Fruit fly (Drosophila melanogaster) whole organism, embryonic: ENCODE measurements around the gene Trf4-1.

Source experiments
- Adf1 ChIP-seq: fragments of 200-800 bp; sonication (Bioruptor generic); IDR thresholded peaks from 2 replicates; pipeline ENCODE4 v1.3.6; 2022; ENCODE audit warnings: missing biosample characterization, missing genetic modification characterization
- Antp ChIP-seq: fragments of 200-800 bp; sonication (Bioruptor generic); optimal IDR thresholded peaks from 3 replicates; lab custom pipeline; 2016; ENCODE audit warnings: missing biosample characterization, missing genetic modification characterization
- Bdp1 ChIP-seq: fragments of 200-800 bp; sonication (Bioruptor generic); optimal IDR thresholded peaks from 3 replicates; lab custom pipeline; 2016; ENCODE audit warnings: missing biosample characterization, missing genetic modification characterization
- Bgb ChIP-seq: fragments of 200-800 bp; sonication (Bioruptor generic); IDR thresholded peaks from 2 replicates; pipeline ENCODE4 v1.3.6; 2022; ENCODE audit warnings: missing biosample characterization, missing genetic modification characterization; ENCODE audit not compliant: partially characterized antibody
- CG10267 ChIP-seq: fragments of 200-800 bp; sonication (Bioruptor generic); optimal IDR thresholded peaks from 2 replicates; lab custom pipeline; 2018; ENCODE audit warnings: missing biosample characterization, mild to moderate bottlenecking, missing genetic modification characterization, moderate library complexity
- CG12659 ChIP-seq: fragments of 200-800 bp; sonication (Bioruptor generic); optimal IDR thresholded peaks from 3 replicates; lab custom pipeline; 2017; ENCODE audit warnings: mild to moderate bottlenecking, missing biosample characterization, missing genetic modification reagents, missing genetic modification characterization
- CG1603 ChIP-seq: fragments of 200-800 bp; sonication (Bioruptor generic); optimal IDR thresholded peaks from 2 replicates; lab custom pipeline; 2019; ENCODE audit warnings: missing biosample characterization, mild to moderate bottlenecking, missing genetic modification characterization, moderate library complexity
- CG2889 ChIP-seq: fragments of 200-800 bp; sonication (Bioruptor generic); IDR thresholded peaks from 3 replicates; pipeline ENCODE4 v1.3.6; 2022; ENCODE audit warnings: missing biosample characterization, missing genetic modification characterization
- CG34224 ChIP-seq: fragments of 200-800 bp; sonication (Bioruptor generic); IDR thresholded peaks from 3 replicates; pipeline ENCODE4 v1.3.6; 2022; ENCODE audit warnings: missing biosample characterization, missing genetic modification characterization; ENCODE audit not compliant: partially characterized antibody
- CG42726 ChIP-seq: fragments of 200-800 bp; sonication (Bioruptor generic); IDR thresholded peaks from 2 replicates; pipeline ENCODE4 v1.3.6; 2022; ENCODE audit warnings: missing biosample characterization, missing genetic modification characterization; ENCODE audit not compliant: partially characterized antibody
- CG4617 ChIP-seq: fragments of 200-800 bp; sonication (Bioruptor generic); optimal IDR thresholded peaks from 3 replicates; lab custom pipeline; 2016; ENCODE audit warnings: missing biosample characterization, missing genetic modification characterization, borderline replicate concordance
- CG5245 ChIP-seq: fragments of 200-800 bp; sonication (Bioruptor generic); optimal IDR thresholded peaks from 3 replicates; lab custom pipeline; 2016; ENCODE audit warnings: missing biosample characterization, missing genetic modification characterization
- CG6791 ChIP-seq: fragments of 200-800 bp; sonication (Bioruptor generic); IDR thresholded peaks from 3 replicates; pipeline ENCODE4 v1.3.6; 2022; ENCODE audit warnings: missing biosample characterization, missing genetic modification characterization; ENCODE audit not compliant: partially characterized antibody
- CG7271 ChIP-seq: fragments of 200-800 bp; sonication (Bioruptor generic); optimal IDR thresholded peaks from 2 replicates; lab custom pipeline; 2018; ENCODE audit warnings: missing biosample characterization, mild to moderate bottlenecking, missing genetic modification characterization, moderate library complexity
- CG7963 ChIP-seq: fragments of 200-800 bp; sonication (Bioruptor generic); IDR thresholded peaks from 3 replicates; pipeline ENCODE4 v1.3.6; 2022; ENCODE audit warnings: missing biosample characterization, missing genetic modification characterization; ENCODE audit not compliant: partially characterized antibody
- CG9932 ChIP-seq: fragments of 200-800 bp; sonication (Bioruptor generic); IDR thresholded peaks from 2 replicates; pipeline ENCODE4 v1.3.6; 2022; ENCODE audit warnings: missing biosample characterization, missing genetic modification characterization
- CTCF ChIP-seq: fragments of 200-800 bp; sonication (Bioruptor generic); optimal IDR thresholded peaks from 2 replicates; lab custom pipeline; 2017; ENCODE audit warnings: missing biosample characterization, mild to moderate bottlenecking, missing genetic modification characterization, moderate library complexity
- Dll ChIP-seq: fragments of 200-800 bp; sonication (Bioruptor generic); IDR thresholded peaks from 4 replicates; pipeline ENCODE4 v1.3.6; 2022; ENCODE audit warnings: missing biosample characterization, missing genetic modification characterization; ENCODE audit not compliant: partially characterized antibody
- Doc3 ChIP-seq: fragments of 200-800 bp; sonication (Bioruptor generic); IDR thresholded peaks from 3 replicates; pipeline ENCODE4 v1.3.6; 2022; ENCODE audit warnings: missing biosample characterization, missing genetic modification characterization; ENCODE audit not compliant: partially characterized antibody
- Dp ChIP-seq: fragments of 200-800 bp; sonication (Bioruptor generic); optimal IDR thresholded peaks from 2 replicates; lab custom pipeline; 2018; ENCODE audit warnings: missing biosample characterization, mild to moderate bottlenecking, missing genetic modification characterization, moderate library complexity
- Ets65A ChIP-seq: fragments of 200-800 bp; sonication (Bioruptor generic); peaks from one replicate; lab custom pipeline; 2016; ENCODE audit warnings: missing biosample characterization, missing genetic modification characterization
- HLH54F ChIP-seq: fragments of 200-800 bp; sonication (Bioruptor generic); optimal IDR thresholded peaks from 3 replicates; lab custom pipeline; 2016; ENCODE audit warnings: missing biosample characterization, missing genetic modification characterization
- MESR4 ChIP-seq: fragments of 200-800 bp; sonication (Bioruptor generic); optimal IDR thresholded peaks from 2 replicates; lab custom pipeline; 2018; ENCODE audit warnings: missing biosample characterization, mild to moderate bottlenecking, missing genetic modification characterization, moderate library complexity
- Myb ChIP-seq: fragments of 200-800 bp; sonication (Bioruptor generic); optimal IDR thresholded peaks from 2 replicates; lab custom pipeline; 2016; ENCODE audit warnings: missing biosample characterization, missing genetic modification characterization
- Nf-YC ChIP-seq: fragments of 200-800 bp; optimal IDR thresholded peaks from 3 replicates; lab custom pipeline; 2019; ENCODE audit warnings: missing biosample characterization, mild to moderate bottlenecking, missing genetic modification characterization, moderate library complexity
- NfI ChIP-seq: fragments of 200-800 bp; sonication (Bioruptor generic); optimal IDR thresholded peaks from 3 replicates; lab custom pipeline; 2018; ENCODE audit warnings: missing biosample characterization, mild to moderate bottlenecking, missing genetic modification characterization, moderate library complexity
- YL-1 ChIP-seq: fragments of 200-800 bp; sonication (Bioruptor generic); optimal IDR thresholded peaks from 3 replicates; lab custom pipeline; 2017; ENCODE audit warnings: missing biosample characterization, mild to moderate bottlenecking, missing genetic modification characterization
- amos ChIP-seq: fragments of 200-800 bp; sonication (Bioruptor generic); IDR thresholded peaks from 2 replicates; pipeline ENCODE4 v1.3.6; 2022; ENCODE audit warnings: missing biosample characterization, missing genetic modification characterization; ENCODE audit not compliant: partially characterized antibody
- ato ChIP-seq: fragments of 200-800 bp; sonication (Bioruptor generic); IDR thresholded peaks from 2 replicates; pipeline ENCODE4 v1.3.6; 2022; ENCODE audit warnings: missing biosample characterization, missing genetic modification characterization; ENCODE audit not compliant: partially characterized antibody
- cg ChIP-seq: fragments of 200-800 bp; sonication (Bioruptor generic); optimal IDR thresholded peaks from 3 replicates; lab custom pipeline; 2019; ENCODE audit warnings: missing biosample characterization, mild to moderate bottlenecking, missing genetic modification characterization, moderate library complexity
- crp ChIP-seq, 2 experiments: fragments of 200-800 bp; sonication (Bioruptor generic); optimal IDR thresholded peaks; 2 replicates in 1 of 2; 3 replicates in 1 of 2; lab custom pipeline; 2017; ENCODE audit warnings: missing biosample characterization in 2 of 2, missing genetic modification characterization in 2 of 2, mild to moderate bottlenecking in 1 of 2, moderate library complexity in 1 of 2
- gcm ChIP-seq: fragments of 200-800 bp; sonication (Bioruptor generic); optimal IDR thresholded peaks from 2 replicates; lab custom pipeline; 2019; ENCODE audit warnings: missing biosample characterization, mild to moderate bottlenecking, missing genetic modification characterization, moderate library complexity
- gt ChIP-seq: fragments of 200-800 bp; sonication (Bioruptor generic); IDR thresholded peaks from 2 replicates; pipeline ENCODE4 v1.3.6; 2022; ENCODE audit warnings: missing biosample characterization, missing genetic modification characterization
- hb ChIP-seq: fragments of 200-800 bp; sonication (Bioruptor generic); IDR thresholded peaks from 3 replicates; pipeline ENCODE4 v1.3.6; 2022; ENCODE audit warnings: missing biosample characterization, missing genetic modification characterization; ENCODE audit not compliant: partially characterized antibody
- hbn ChIP-seq: fragments of 200-800 bp; sonication (Bioruptor generic); IDR thresholded peaks from 2 replicates; pipeline ENCODE4 v1.3.6; 2022; ENCODE audit warnings: missing biosample characterization, missing genetic modification characterization; ENCODE audit not compliant: partially characterized antibody
- insv ChIP-seq, 2 experiments: fragments of 200-800 bp; sonication (Bioruptor generic); optimal IDR thresholded peaks; 3 replicates each; lab custom pipeline; 2016 to 2018; ENCODE audit warnings: missing biosample characterization in 2 of 2, missing genetic modification characterization in 2 of 2
- nerfin-2 ChIP-seq: fragments of 200-800 bp; sonication (Bioruptor generic); IDR thresholded peaks from 2 replicates; pipeline ENCODE4 v1.3.6; 2022; ENCODE audit warnings: missing biosample characterization, missing genetic modification characterization; ENCODE audit not compliant: partially characterized antibody
- nmo ChIP-seq: fragments of 200-800 bp; sonication (Bioruptor generic); optimal IDR thresholded peaks from 2 replicates; lab custom pipeline; 2018; ENCODE audit warnings: missing biosample characterization, mild to moderate bottlenecking, missing genetic modification characterization, moderate library complexity
- onecut ChIP-seq: fragments of 200-800 bp; sonication (Bioruptor generic); IDR thresholded peaks from 2 replicates; pipeline ENCODE4 v1.3.6; 2022; ENCODE audit warnings: missing biosample characterization, missing genetic modification characterization
- phol ChIP-seq: fragments of 200-800 bp; sonication (Bioruptor generic); optimal IDR thresholded peaks from 3 replicates; lab custom pipeline; 2018; ENCODE audit warnings: missing biosample characterization, mild to moderate bottlenecking, missing genetic modification characterization, moderate library complexity
- row ChIP-seq: fragments of 200-800 bp; sonication (Bioruptor generic); IDR thresholded peaks from 3 replicates; pipeline ENCODE4 v1.3.6; 2022; ENCODE audit warnings: missing biosample characterization, missing genetic modification characterization
- stwl ChIP-seq: fragments of 200-800 bp; sonication (Bioruptor generic); optimal IDR thresholded peaks from 3 replicates; lab custom pipeline; 2018; ENCODE audit warnings: missing biosample characterization, mild to moderate bottlenecking, missing genetic modification characterization, moderate library complexity
- sug ChIP-seq: fragments of 200-800 bp; optimal IDR thresholded peaks from 2 replicates; lab custom pipeline; 2019; ENCODE audit warnings: missing biosample characterization, mild to moderate bottlenecking, missing genetic modification characterization, moderate library complexity
- twi ChIP-seq: fragments of 200-800 bp; optimal IDR thresholded peaks from 2 replicates; lab custom pipeline; 2019; ENCODE audit warnings: missing biosample characterization, mild to moderate bottlenecking, missing genetic modification characterization, moderate library complexity
- unc-4 ChIP-seq: fragments of 200-800 bp; sonication (Bioruptor generic); IDR thresholded peaks from 2 replicates; pipeline ENCODE4 v1.3.6; 2022; ENCODE audit warnings: missing biosample characterization, missing genetic modification characterization; ENCODE audit not compliant: partially characterized antibody
- vnd ChIP-seq: fragments of 200-800 bp; sonication (Bioruptor generic); IDR thresholded peaks from 3 replicates; pipeline ENCODE4 v1.3.6; 2022; ENCODE audit warnings: missing biosample characterization, missing genetic modification characterization; ENCODE audit not compliant: partially characterized antibody
- zf30C ChIP-seq: fragments of 200-800 bp; sonication (Bioruptor generic); optimal IDR thresholded peaks from 3 replicates; lab custom pipeline; 2018; ENCODE audit warnings: missing biosample characterization, mild to moderate bottlenecking, missing genetic modification characterization

Gene Trf4-1

DNA sequence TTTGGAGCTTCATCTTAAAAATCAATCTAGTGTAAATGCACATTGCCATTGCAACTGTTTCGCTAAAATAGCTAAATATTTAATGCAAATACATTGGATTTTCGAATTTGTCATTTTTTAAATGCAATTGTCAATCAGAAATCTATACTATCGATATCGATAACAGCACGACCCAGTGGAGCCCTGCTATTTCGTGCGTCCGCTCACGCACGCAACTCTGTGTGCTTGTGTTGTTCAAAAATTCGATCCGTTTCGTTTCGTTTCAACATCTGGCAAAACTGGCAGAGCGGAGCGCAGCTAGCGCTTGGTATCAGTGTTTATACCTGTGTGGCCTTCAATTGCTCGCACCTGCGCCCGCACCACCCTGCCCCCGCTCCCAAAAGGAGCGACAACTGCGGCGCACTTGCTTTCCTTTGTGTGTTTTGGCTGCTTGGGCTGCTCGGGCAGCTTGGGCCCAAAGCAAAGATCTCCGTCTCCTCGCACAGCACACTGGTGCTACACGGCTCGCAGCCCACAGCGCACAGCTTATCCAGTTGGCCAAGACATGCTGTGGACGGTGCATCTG, 28.6 kb downstream of the Trf4-1 start, which contains the start of gene CG12081 (continued):
- TF ChIP-seq gt (GFP tag; lab: Robert Waterston, UW) = no peak
- peak; percentile 90 for TF ChIP-seq CG12659 (GFP tag; lab: Kevin White, UChicago)
- peak; percentile 15 for TF ChIP-seq Nf-YC (tag; lab: Kevin White, UChicago)
- peak; percentile 86 for TF ChIP-seq MESR4
- peak; percentile 88 for TF ChIP-seq CG1603 (tag; lab: Kevin White, UChicago)
- TF ChIP-seq CG34224 = peak; percentile 87
- peak; percentile 37 for TF ChIP-seq sug
- peak; percentile 35 for TF ChIP-seq nmo
- peak; percentile 38; the same call in 1 of the 2 replicates for TF ChIP-seq CG9932 (GFP tag; lab: Robert Waterston, UW)
- peak; percentile 92 for TF ChIP-seq amos (GFP tag; lab: Robert Waterston, UW)
- TF ChIP-seq unc-4 (GFP tag; lab: Robert Waterston, UW) = peak; percentile 83
- no peak for TF ChIP-seq CG7271
- TF ChIP-seq CG5245 = no peak
- TF ChIP-seq Doc3 (GFP tag; lab: Robert Waterston, UW) = peak; percentile 85
- peak; percentile 63 for TF ChIP-seq CG4617 (GFP tag; lab: Kevin White, UChicago)
- peak; percentile 87 for TF ChIP-seq CG7963 (GFP tag; lab: Robert Waterston, UW)
- peak; percentile 85 for TF ChIP-seq hb
- peak in 1 of 2 experiments; percentile 42 for TF ChIP-seq crp (GFP tag; optimal IDR thresholded peaks at IDR 0.05; lab: Kevin White, UChicago)
- peak; percentile 29; the same call in 1 of the 2 replicates for TF ChIP-seq Adf1 (GFP tag; lab: Robert Waterston, UW)
- peak; percentile 34 for TF ChIP-seq YL-1 (GFP tag; lab: Kevin White, UChicago)
- peak; percentile 90 for TF ChIP-seq Dll (GFP tag; lab: Robert Waterston, UW)
- TF ChIP-seq Antp (GFP tag; lab: Kevin White, UChicago) = peak; percentile 3
- peak in 1 of 2 experiments; percentile 61 for TF ChIP-seq insv (GFP tag; optimal IDR thresholded peaks at IDR 0.05; lab: Kevin White, UChicago)
- TF ChIP-seq Bdp1 (GFP tag; lab: Kevin White, UChicago) = no peak
- TF ChIP-seq Myb (GFP tag; lab: Kevin White, UChicago) = peak; percentile 80
- TF ChIP-seq zf30C (GFP tag; lab: Kevin White, UChicago) = no peak
- TF ChIP-seq CG42726 = peak; percentile 83
- TF ChIP-seq nerfin-2 (GFP tag; lab: Robert Waterston, UW) = peak; percentile 85
- peak; percentile 85 for TF ChIP-seq hbn
- TF ChIP-seq vnd (GFP tag; lab: Robert Waterston, UW) = peak; percentile 86
- peak; percentile 43 for TF ChIP-seq twi (tag; lab: Kevin White, UChicago)
- peak; percentile 72 for TF ChIP-seq onecut (GFP tag; lab: Robert Waterston, UW)
- TF ChIP-seq NfI (GFP tag; lab: Kevin White, UChicago) = no peak
- peak; percentile 50 for TF ChIP-seq Ets65A (GFP tag; lab: Kevin White, UChicago)
- peak; percentile 72 for TF ChIP-seq row
- peak; percentile 67 for TF ChIP-seq Dp
- TF ChIP-seq CG10267 (tag; lab: Kevin White, UChicago) = peak; percentile 22
- no peak for TF ChIP-seq CG2889
- no peak for TF ChIP-seq gcm (GFP tag; lab: Kevin White, UChicago)
- TF ChIP-seq ato (GFP tag; lab: Robert Waterston, UW) = peak; percentile 75
- peak; percentile 91 for TF ChIP-seq stwl (tag; lab: Kevin White, UChicago)
- TF ChIP-seq Bgb = peak; percentile 95
- no peak for TF ChIP-seq HLH54F (GFP tag; lab: Kevin White, UChicago)
- TF ChIP-seq phol = peak; percentile 8
- TF ChIP-seq CG6791 = peak; percentile 92
- TF ChIP-seq CTCF (GFP tag; lab: Kevin White, UChicago) = peak; percentile 3
- TF ChIP-seq cg (GFP tag; lab: Kevin White, UChicago) = peak; percentile 33
